Worm (Caenorhabditis elegans) whole organism, late embryonic: Measurements from ENCODE around the gene Y43F8B.29.

Source experiments
- F13H6.1 ChIP-seq: sonication (generic microtip); optimal IDR thresholded peaks from 2 replicates; lab custom pipeline; 2016; ENCODE audit warnings: missing genetic modification characterization, missing compliant biosample characterization
- ama-1 ChIP-seq: fragments of 150-350 bp; optimal IDR thresholded peaks from 2 replicates; lab custom pipeline; 2014
- ceh-22 ChIP-seq: sonication (generic microtip); optimal IDR thresholded peaks from 2 replicates; lab custom pipeline; 2017; ENCODE audit warnings: missing biosample characterization, missing genetic modification characterization
- ceh-9 ChIP-seq: sonication (generic microtip); optimal IDR thresholded peaks from 2 replicates; lab custom pipeline; 2016; ENCODE audit warnings: mild to moderate bottlenecking, missing genetic modification characterization, inconsistent platforms, missing compliant biosample characterization
- elt-2 ChIP-seq: sonication (generic microtip); optimal IDR thresholded peaks from 2 replicates; lab custom pipeline; 2016; ENCODE audit warnings: missing genetic modification reagents, missing genetic modification characterization, missing compliant biosample characterization
- fkh-10 ChIP-seq: fragments of 150-350 bp; optimal IDR thresholded peaks from 2 replicates; lab custom pipeline; 2014; ENCODE audit warnings: missing biosample characterization, missing genetic modification reagents, missing genetic modification characterization
- mec-3 ChIP-seq: sonication (generic microtip); optimal IDR thresholded peaks from 2 replicates; lab custom pipeline; 2016; ENCODE audit warnings: borderline replicate concordance, missing genetic modification characterization, missing compliant biosample characterization
- pqm-1 ChIP-seq: sonication (generic microtip); optimal IDR thresholded peaks from 2 replicates; lab custom pipeline; 2016; ENCODE audit warnings: missing genetic modification characterization, missing compliant biosample characterization

- no peak for TF ChIP-seq ceh-9 (tag; lab: Kevin White, UChicago)
- TF ChIP-seq mec-3 (tag; lab: Kevin White, UChicago), result no peak
- no peak for TF ChIP-seq F13H6.1 (tag; lab: Kevin White, UChicago)
- TF ChIP-seq ama-1 (lab: Kevin White, UChicago), result no peak
- no peak for TF ChIP-seq ceh-22
- TF ChIP-seq elt-2, result no peak
- no peak for TF ChIP-seq pqm-1 (tag; lab: Kevin White, UChicago)
- no peak for TF ChIP-seq fkh-10 (GFP tag; lab: Kevin White, UChicago)
These were observed 34.8 kb downstream of the Y43F8B.29 start for ce11 chrV:19526197-19526596.
